Worm (Caenorhabditis elegans) whole organism, L4/young adult: ENCODE results near the gene F38B6.4.

ENCODE experiments used
- W03F9.2 ChIP-seq: fragments of 150-350 bp; optimal IDR thresholded peaks from 2 replicates; lab custom pipeline; 2014; ENCODE audit warnings: missing biosample characterization, missing genetic modification characterization
- dao-5 ChIP-seq: sonication (generic microtip); optimal IDR thresholded peaks from 2 replicates; lab custom pipeline; 2016; ENCODE audit warnings: missing genotype, missing genetic modification characterization, moderate library complexity, missing compliant biosample characterization

DNA sequence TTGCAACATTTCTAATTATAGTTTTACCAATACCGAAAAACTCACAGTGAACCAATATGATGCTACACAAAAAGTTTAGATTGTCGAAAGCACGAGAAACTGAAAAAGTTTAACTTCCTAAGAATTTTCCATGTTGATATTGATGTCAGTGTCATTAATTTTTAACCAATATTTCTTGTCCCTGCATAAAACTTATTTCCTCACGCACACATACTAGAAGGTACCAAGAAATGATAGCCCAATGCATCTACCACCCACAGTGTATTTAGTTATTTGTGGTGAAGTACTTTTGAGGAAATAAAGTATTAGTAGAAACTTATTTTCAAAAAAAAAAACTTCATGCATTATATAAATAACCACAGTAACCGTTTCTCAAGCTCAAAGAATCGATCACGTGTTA, 43.2 kb upstream of the F38B6.4 start, which contains the start of gene aexr-2:
- TF ChIP-seq dao-5, result no peak
- no peak for TF ChIP-seq W03F9.2 (tag; lab: Kevin White, UChicago)
